Fruit fly (Drosophila melanogaster) S2 (cell line): Measurements from ENCODE around the gene ssh.

Experiments
- CG8478 ChIP-seq: fragments of >200 bp; optimal IDR thresholded peaks from 2 replicates; lab custom pipeline; 2018
- CTCF ChIP-seq, 2 experiments: fragments of >200 bp; optimal IDR thresholded peaks; 2 replicates each; lab custom pipeline; 2018

DNA sequence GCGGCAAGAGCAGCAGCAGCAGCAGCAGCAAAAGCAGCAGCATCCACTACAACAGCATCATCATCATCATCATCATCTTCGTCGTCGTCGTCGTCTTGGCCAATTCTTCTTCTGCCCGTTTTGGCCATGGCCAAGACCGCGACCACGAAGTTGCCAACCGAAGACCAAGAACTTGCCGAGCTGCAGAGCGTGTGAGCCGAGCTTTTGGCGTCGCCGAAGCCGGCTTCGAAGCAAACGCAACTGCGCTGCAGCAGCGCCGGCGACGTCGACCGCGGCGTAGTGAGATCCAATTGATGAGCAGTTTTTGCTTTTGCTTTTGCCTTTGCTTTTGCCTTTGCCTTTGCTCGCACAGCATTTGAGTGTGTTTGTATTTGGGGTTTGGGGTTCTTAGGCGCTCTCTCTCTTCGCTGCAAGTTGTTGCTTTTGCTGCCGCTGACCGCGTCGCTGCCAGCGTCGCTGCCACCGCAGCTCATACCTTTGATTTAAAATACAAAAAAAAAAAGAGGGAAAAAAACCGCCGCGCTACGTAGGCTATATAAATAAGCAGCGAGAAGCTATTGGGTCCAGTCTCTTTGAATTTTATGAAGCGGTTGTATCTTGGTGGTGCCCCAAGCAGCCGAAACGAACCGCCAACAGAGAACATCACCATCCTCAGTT lies 40.4 kb upstream of the ssh start:
- no peak for TF ChIP-seq CTCF (optimal IDR thresholded peaks at IDR 0.05; lab: Kevin White, UChicago)
- no peak for TF ChIP-seq CG8478 (lab: Kevin White, UChicago)
